Worm (Caenorhabditis elegans): ENCODE results near the gene srh-308.
"Not testable (repeated sequence)": the region's sequence is repeated elsewhere in the genome, so short reads cannot be mapped to it uniquely, and the experiment has no call there.

DNA sequence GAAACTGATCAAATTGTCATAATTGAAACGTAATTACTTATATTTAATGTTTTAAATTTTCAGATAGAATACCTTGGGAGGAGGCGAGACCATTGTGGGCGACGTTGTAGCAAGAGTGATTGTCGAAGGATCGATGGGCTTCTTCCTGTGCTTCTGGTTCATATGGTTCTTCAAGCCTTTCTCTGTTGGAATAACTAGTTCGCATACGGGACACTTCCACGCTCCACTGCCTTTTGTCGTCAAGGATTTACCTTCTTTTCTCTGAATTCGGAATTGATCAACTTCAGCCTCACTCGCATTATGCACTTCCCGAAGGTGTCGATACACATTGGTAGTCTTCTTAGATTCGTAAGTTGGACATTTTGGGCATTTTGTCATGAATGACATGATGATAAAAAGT, 31.9 kb upstream of the srh-308 start, which contains the start of gene F58D12.1:
- TF ChIP-seq dao-5, W03F9.2, him-1 (tag; optimal IDR thresholded peaks at IDR 0.05): not testable (repeated sequence)
